Fruit fly (Drosophila melanogaster) whole organism, adult: ENCODE data around the gene CG2157.

ENCODE experiments used
- CG11617 ChIP-seq: fragments of 200-800 bp; sonication (Bioruptor generic); optimal IDR thresholded peaks from 2 replicates; lab custom pipeline; 2017; ENCODE audit warnings: mild to moderate bottlenecking, missing biosample characterization, missing genetic modification reagents, missing genetic modification characterization
- CG12768 ChIP-seq: fragments of 200-800 bp; sonication (Bioruptor generic); optimal IDR thresholded peaks from 2 replicates; lab custom pipeline; 2017; ENCODE audit warnings: missing biosample characterization, missing genetic modification characterization, mild to moderate bottlenecking, moderate library complexity, missing genetic modification reagents
- CG14711 ChIP-seq: fragments of 200-800 bp; sonication (Bioruptor generic); optimal IDR thresholded peaks from 2 replicates; lab custom pipeline; 2018; ENCODE audit warnings: missing biosample characterization, mild to moderate bottlenecking, missing genetic modification characterization, moderate library complexity
- CG1620 ChIP-seq: fragments of 200-800 bp; sonication (Bioruptor generic); optimal IDR thresholded peaks from 2 replicates; lab custom pipeline; 2016; ENCODE audit warnings: missing biosample characterization, missing genetic modification characterization
- CG33017 ChIP-seq: fragments of 200-800 bp; sonication (Bioruptor generic); optimal IDR thresholded peaks from 2 replicates; lab custom pipeline; 2018; ENCODE audit warnings: missing biosample characterization, mild to moderate bottlenecking, missing genetic modification characterization, moderate library complexity
- CG5204 ChIP-seq: fragments of 200-800 bp; sonication (Bioruptor generic); optimal IDR thresholded peaks from 2 replicates; lab custom pipeline; 2016; ENCODE audit warnings: missing biosample characterization, missing genetic modification characterization
- CG7045 ChIP-seq: fragments of 200-800 bp; sonication (Bioruptor generic); optimal IDR thresholded peaks from 2 replicates; lab custom pipeline; 2017; ENCODE audit warnings: missing biosample characterization, mild to moderate bottlenecking, missing genetic modification characterization
- CG7101 ChIP-seq: fragments of 200-800 bp; sonication (Bioruptor generic); optimal IDR thresholded peaks from 2 replicates; lab custom pipeline; 2018; ENCODE audit warnings: missing biosample characterization, mild to moderate bottlenecking, missing genetic modification characterization, moderate library complexity
- Clk ChIP-seq: fragments of 200-800 bp; sonication (Bioruptor generic); optimal IDR thresholded peaks from 2 replicates; lab custom pipeline; 2017; ENCODE audit warnings: missing biosample characterization, missing genetic modification characterization
- Crg-1 ChIP-seq: fragments of 200-800 bp; sonication (Bioruptor generic); optimal IDR thresholded peaks from 2 replicates; lab custom pipeline; 2016; ENCODE audit warnings: missing biosample characterization, missing genetic modification characterization
- Hr96 ChIP-seq: fragments of 200-800 bp; sonication (Bioruptor generic); optimal IDR thresholded peaks from 2 replicates; lab custom pipeline; 2016; ENCODE audit warnings: missing biosample characterization, missing genetic modification characterization
- Mnt ChIP-seq: fragments of 200-800 bp; sonication (Bioruptor generic); optimal IDR thresholded peaks from 2 replicates; lab custom pipeline; 2016; ENCODE audit warnings: missing biosample characterization, mild to moderate bottlenecking, missing genetic modification characterization
- bab1 ChIP-seq: fragments of 200-800 bp; sonication (Bioruptor generic); optimal IDR thresholded peaks from 3 replicates; lab custom pipeline; 2019; ENCODE audit warnings: missing biosample characterization, mild to moderate bottlenecking, missing genetic modification characterization, moderate library complexity
- cic ChIP-seq: fragments of 200-800 bp; sonication (Bioruptor generic); optimal IDR thresholded peaks from 2 replicates; lab custom pipeline; 2017; ENCODE audit warnings: missing biosample characterization, mild to moderate bottlenecking, missing genetic modification characterization, moderate library complexity
- cnc ChIP-seq, 2 experiments: fragments of >200 bp; optimal IDR thresholded peaks; 2 replicates each; lab custom pipeline; 2017
- kay ChIP-seq: fragments of 200-800 bp; sonication (Bioruptor generic); peaks from one replicate; lab custom pipeline; 2016; ENCODE audit warnings: missing biosample characterization, missing genetic modification characterization, borderline replicate concordance
- ovo ChIP-seq: fragments of 200-800 bp; sonication (Bioruptor generic); optimal IDR thresholded peaks from 2 replicates; lab custom pipeline; 2016; ENCODE audit warnings: missing biosample characterization, missing genetic modification characterization
- pad ChIP-seq: fragments of 200-800 bp; sonication (Bioruptor generic); optimal IDR thresholded peaks from 3 replicates; lab custom pipeline; 2017; ENCODE audit warnings: missing biosample characterization, missing genetic modification characterization, mild to moderate bottlenecking, moderate library complexity, missing genetic modification reagents
- tj ChIP-seq: fragments of 200-800 bp; sonication (Bioruptor generic); optimal IDR thresholded peaks from 3 replicates; lab custom pipeline; 2017; ENCODE audit warnings: missing biosample characterization, mild to moderate bottlenecking, missing genetic modification characterization, moderate library complexity
- toe ChIP-seq: fragments of 200-800 bp; sonication (Bioruptor generic); optimal IDR thresholded peaks from 2 replicates; lab custom pipeline; 2016; ENCODE audit warnings: missing biosample characterization, missing genetic modification characterization

Gene CG2157

DNA sequence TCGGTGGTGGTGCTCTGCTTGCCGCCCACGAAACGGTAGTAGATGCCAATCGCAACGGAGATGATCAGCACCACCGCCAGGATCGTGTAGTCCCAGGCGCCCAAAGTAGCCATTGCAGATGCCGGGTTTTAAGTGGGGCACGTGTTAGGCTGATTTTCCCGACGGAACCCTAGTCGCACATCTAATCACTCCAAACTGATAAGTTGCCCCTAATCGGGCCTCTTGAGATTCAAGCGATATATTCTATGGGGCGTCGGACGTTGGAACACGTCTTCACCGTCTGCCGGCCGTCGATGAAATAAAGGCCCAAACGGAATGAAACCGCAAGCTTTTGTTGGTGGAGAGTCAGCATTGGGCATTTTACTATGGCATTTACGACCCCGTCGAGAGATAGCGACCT, 24.3 kb upstream of the CG2157 start, which contains the start of gene CG32669:
CG32669 (minus strand) TSS at position 275 of the 400 bp plus-strand sequence.
- TF ChIP-seq CG1620 (GFP tag; lab: Kevin White, UChicago) (no peak), Mnt (GFP tag; lab: Kevin White, UChicago) (peak; percentile 83)

DNA sequence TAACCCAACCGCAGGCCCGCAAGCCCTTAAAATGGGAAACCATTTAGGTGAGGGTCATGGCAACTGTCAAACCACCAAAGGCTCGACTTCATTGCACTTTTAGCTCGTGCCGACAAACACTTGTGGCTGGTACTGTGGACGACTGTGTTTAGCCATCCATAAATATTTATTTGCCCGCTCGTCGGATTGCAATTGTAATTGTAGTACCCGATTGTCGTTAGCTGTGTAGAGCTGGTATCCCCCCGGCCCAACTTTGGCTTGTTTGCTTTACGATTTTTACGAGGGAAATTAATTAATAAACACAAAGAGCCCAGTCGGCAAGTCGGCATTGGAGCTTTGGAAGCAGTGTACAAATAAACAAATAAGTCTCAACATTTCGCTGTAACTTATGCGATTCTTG, 23.8 kb upstream of the CG2157 start:
- TF ChIP-seq CG11617 (GFP tag; lab: Kevin White, UChicago) (no peak), Mnt (GFP tag; lab: Kevin White, UChicago) (peak; percentile 49), ovo (GFP tag; lab: Kevin White, UChicago) (no peak), pad (GFP tag; lab: Kevin White, UChicago) (peak; percentile 21), CG7101 (tag; lab: Kevin White, UChicago) (peak; percentile 42), tj (GFP tag; lab: Kevin White, UChicago) (no peak), cic (peak; percentile 74), Hr96 (GFP tag; lab: Kevin White, UChicago) (no peak), CG33017 (peak; percentile 28)

dm6 chrX:10846972-10847435, 22.1 kb upstream of the CG2157 start, which contains the start of gene sbr:
Gene sbr, minus strand, starts transcription at chrX:10847092.
- TF ChIP-seq Hr96 (GFP tag; lab: Kevin White, UChicago) (no peak), CG12768 (GFP tag; lab: Kevin White, UChicago) (no peak), kay (GFP tag; lab: Kevin White, UChicago) (no peak), toe (GFP tag; lab: Kevin White, UChicago) (peak; percentile 45), ovo (GFP tag; lab: Kevin White, UChicago) (no peak), Crg-1 (peak; percentile 60), CG11617 (GFP tag; lab: Kevin White, UChicago) (peak; percentile 36), Clk (GFP tag; lab: Kevin White, UChicago) (no peak), CG14711 (tag; lab: Kevin White, UChicago) (peak; percentile 12), CG7045 (no peak), cic (no peak), tj (GFP tag; lab: Kevin White, UChicago) (no peak), CG7101 (tag; lab: Kevin White, UChicago) (peak; percentile 48), cnc (optimal IDR thresholded peaks at IDR 0.05; lab: Kevin White, UChicago) (no peak), CG1620 (GFP tag; lab: Kevin White, UChicago) (peak; percentile 45), pad (GFP tag; lab: Kevin White, UChicago) (peak; percentile 31)

DNA sequence GAGAGGGAATG, 21.8 kb upstream of the CG2157 start, which contains the start of gene Pgls:
Pgls (plus strand) TSS at position 3 of the 11 bp plus-strand sequence.
- no peak for TF ChIP-seq toe (GFP tag; lab: Kevin White, UChicago)
- no peak for TF ChIP-seq CG11617 (GFP tag; lab: Kevin White, UChicago)
- no peak for TF ChIP-seq CG33017
- no peak for TF ChIP-seq CG12768 (GFP tag; lab: Kevin White, UChicago)
- TF ChIP-seq Hr96 (GFP tag; lab: Kevin White, UChicago) = no peak
- TF ChIP-seq CG1620 (GFP tag; lab: Kevin White, UChicago) = no peak
- no peak for TF ChIP-seq ovo (GFP tag; lab: Kevin White, UChicago)

DNA sequence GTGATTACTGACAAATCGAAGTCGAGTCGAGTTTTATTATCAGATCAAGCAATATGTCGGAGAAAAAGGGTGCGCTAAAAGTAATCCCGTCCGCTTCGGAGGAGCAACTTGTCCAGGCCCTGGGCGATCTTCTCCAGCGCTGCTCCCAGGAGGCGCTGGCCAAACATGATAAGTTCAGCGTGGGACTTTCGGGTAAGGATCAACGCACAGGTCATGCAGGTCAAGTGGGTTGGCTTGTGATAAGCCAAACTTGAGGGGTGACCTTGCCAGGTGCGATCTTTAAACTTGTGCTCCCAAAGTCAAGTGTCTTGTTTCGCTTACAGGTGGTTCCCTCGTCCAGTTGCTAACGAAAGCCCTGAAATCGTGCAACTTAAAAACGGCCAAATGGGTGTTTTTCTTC, 21.6 kb upstream of the CG2157 start:
- TF ChIP-seq ovo (GFP tag; lab: Kevin White, UChicago) = no peak
- TF ChIP-seq CG7101 (tag; lab: Kevin White, UChicago) = no peak
- no peak for TF ChIP-seq toe (GFP tag; lab: Kevin White, UChicago)
- no peak for TF ChIP-seq CG5204
- no peak for TF ChIP-seq Hr96 (GFP tag; lab: Kevin White, UChicago)
- no peak for TF ChIP-seq cnc (optimal IDR thresholded peaks at IDR 0.05; lab: Kevin White, UChicago)
- no peak for TF ChIP-seq Mnt (GFP tag; lab: Kevin White, UChicago)
- no peak for TF ChIP-seq CG33017
- no peak for TF ChIP-seq pad (GFP tag; lab: Kevin White, UChicago)
- TF ChIP-seq Clk (GFP tag; lab: Kevin White, UChicago) = no peak
- no peak for TF ChIP-seq CG11617 (GFP tag; lab: Kevin White, UChicago)

dm6 chrX:10848565-10848964, 20.5 kb upstream of the CG2157 start, which contains the start of gene CG2202:
Gene CG2202, plus strand, starts transcription at chrX:10848757.
- no peak for TF ChIP-seq Crg-1
- TF ChIP-seq CG7045 = no peak
- peak; percentile 15 for TF ChIP-seq CG14711 (tag; lab: Kevin White, UChicago)
- TF ChIP-seq CG1620 (GFP tag; lab: Kevin White, UChicago) = no peak
- TF ChIP-seq Clk (GFP tag; lab: Kevin White, UChicago) = no peak
- no peak for TF ChIP-seq Hr96 (GFP tag; lab: Kevin White, UChicago)
- TF ChIP-seq cnc (optimal IDR thresholded peaks at IDR 0.05; lab: Kevin White, UChicago) = no peak
- no peak for TF ChIP-seq ovo (GFP tag; lab: Kevin White, UChicago)
- TF ChIP-seq tj (GFP tag; lab: Kevin White, UChicago) = peak; percentile 10
- no peak for TF ChIP-seq CG5204
- no peak for TF ChIP-seq cic
- TF ChIP-seq pad (GFP tag; lab: Kevin White, UChicago) = no peak
- TF ChIP-seq CG33017 = no peak
- peak; percentile 34 for TF ChIP-seq Mnt (GFP tag; lab: Kevin White, UChicago)
- no peak for TF ChIP-seq CG11617 (GFP tag; lab: Kevin White, UChicago)
- no peak for TF ChIP-seq toe (GFP tag; lab: Kevin White, UChicago)
- TF ChIP-seq kay (GFP tag; lab: Kevin White, UChicago) = no peak
- no peak for TF ChIP-seq CG12768 (GFP tag; lab: Kevin White, UChicago)
- no peak for TF ChIP-seq CG7101 (tag; lab: Kevin White, UChicago)
- TF ChIP-seq bab1 (GFP tag; lab: Kevin White, UChicago) = peak; percentile 53

DNA sequence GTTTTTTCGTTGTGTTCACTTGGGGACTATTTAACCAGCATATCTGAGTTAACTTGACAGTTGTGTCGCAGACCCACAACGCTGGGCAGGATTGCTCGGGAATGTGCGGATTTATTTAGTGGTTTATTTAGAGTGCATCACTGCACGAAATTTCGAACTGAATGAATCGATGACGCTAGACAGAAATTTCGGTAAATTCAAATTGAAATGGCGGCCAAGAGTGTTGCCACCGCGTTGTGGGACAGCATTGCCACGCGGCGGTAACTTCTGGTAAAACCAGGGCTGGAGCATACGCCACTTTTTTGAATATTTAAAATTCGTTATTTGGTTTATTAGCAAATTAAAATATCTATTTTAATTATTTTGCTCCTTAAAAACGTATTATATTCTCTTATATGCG, 14.4 kb upstream of the CG2157 start, which contains the start of gene feo:
feo (minus strand) TSS at position 184 of the 400 bp plus-strand sequence.
- TF ChIP-seq CG7101 (tag; lab: Kevin White, UChicago) (peak; percentile 3), cic (no peak), ovo (GFP tag; lab: Kevin White, UChicago) (peak; percentile 35), Mnt (GFP tag; lab: Kevin White, UChicago) (peak; percentile 14), bab1 (GFP tag; lab: Kevin White, UChicago) (peak; percentile 39), CG11617 (GFP tag; lab: Kevin White, UChicago) (no peak), CG14711 (tag; lab: Kevin White, UChicago) (peak; percentile 51)
